ENCODE assay signal across 4 worm cellular contexts in the genomic region with DNA sequence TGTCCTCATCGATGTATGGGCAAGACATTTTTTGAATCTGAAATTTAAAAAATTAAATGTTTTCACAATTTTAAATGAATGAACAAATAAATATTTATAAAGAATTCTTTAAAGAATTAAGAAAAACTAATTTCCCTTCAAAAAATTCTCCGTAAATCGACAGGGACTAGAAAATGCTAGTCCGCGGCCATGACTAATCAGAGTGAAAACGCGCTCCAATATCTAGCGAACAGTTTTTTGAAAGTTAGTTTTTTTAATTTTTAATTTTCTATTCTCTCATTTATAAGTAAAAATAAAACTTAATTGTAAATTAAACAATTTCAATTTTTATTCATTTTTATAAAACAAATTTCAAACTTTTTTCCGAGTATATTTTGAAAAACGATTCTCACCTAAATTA.
TF ChIP-seq lines count a peak whose summit lies in the region.

No protein-coding gene starts in this region.

TF ChIP-seq in whole organism, L2 larva, 48 proteins besides CTCF, POLR2A, EP300 and RAD21:
- TF ChIP-seq gmeb-1 (tag; optimal IDR thresholded peaks at IDR 0.05; lab: Kevin White, UChicago), result peak; percentile 7
- TF ChIP-seq C34F6.9 (tag; optimal IDR thresholded peaks at IDR 0.05; lab: Kevin White, UChicago), result peak; percentile 51
- peak; percentile 27 for TF ChIP-seq crh-2 (tag; optimal IDR thresholded peaks at IDR 0.05; lab: Kevin White, UChicago)
- TF ChIP-seq unc-55 (GFP tag; optimal IDR thresholded peaks at IDR 0.05; lab: Kevin White, UChicago), result peak; percentile 79
- no peak for TF ChIP-seq nhr-129 (tag; optimal IDR thresholded peaks at IDR 0.05; lab: Kevin White, UChicago)
- TF ChIP-seq nhr-6 (tag; optimal IDR thresholded peaks at IDR 0.05; lab: Kevin White, UChicago), result no peak
- TF ChIP-seq lin-39 (tag; optimal IDR thresholded peaks at IDR 0.05; lab: Kevin White, UChicago), result no peak
- no peak for TF ChIP-seq ceh-82 (tag; optimal IDR thresholded peaks at IDR 0.05; lab: Kevin White, UChicago)
- peak in 1 of 2 experiments; percentile 65 for TF ChIP-seq lsy-2 (tag; optimal IDR thresholded peaks at IDR 0.05; lab: Kevin White, UChicago)
- peak; percentile 51 for TF ChIP-seq sma-9 (GFP tag; optimal IDR thresholded peaks at IDR 0.05; lab: Kevin White, UChicago)
- no peak for TF ChIP-seq sma-9 (tag; optimal IDR thresholded peaks at IDR 0.05; lab: Kevin White, UChicago)
- peak; percentile 72 for TF ChIP-seq lin-13 (GFP tag; optimal IDR thresholded peaks at IDR 0.05; lab: Kevin White, UChicago)
- TF ChIP-seq nhr-21 (tag; optimal IDR thresholded peaks at IDR 0.05; lab: Kevin White, UChicago), result no peak
- TF ChIP-seq fos-1 (tag; optimal IDR thresholded peaks at IDR 0.05; lab: Kevin White, UChicago), result peak; percentile 53
TF ChIP-seq in whole organism, L2 larva: peak in this region for 8.

TF ChIP-seq in whole organism, L4 larva, 104 proteins besides CTCF, POLR2A, EP300 and RAD21 (continues in another document):
- TF ChIP-seq spr-3 (GFP tag; optimal IDR thresholded peaks at IDR 0.05; lab: Kevin White, UChicago) (no peak), nhr-42 (GFP tag; IDR thresholded peaks at IDR 0.05; lab: Robert Waterston, UW) (no peak), tag-97 (GFP tag; IDR thresholded peaks at IDR 0.05; lab: Robert Waterston, UW) (no peak), lin-29 (GFP tag; IDR thresholded peaks at IDR 0.05; lab: Robert Waterston, UW) (no peak), gei-8 (GFP tag; optimal IDR thresholded peaks at IDR 0.05; lab: Kevin White, UChicago) (no peak), nhr-6 (tag; optimal IDR thresholded peaks at IDR 0.05; lab: Kevin White, UChicago) (peak; percentile 44), F37D6.2 (tag; optimal IDR thresholded peaks at IDR 0.05; lab: Kevin White, UChicago) (no peak), F49E8.2 (tag; optimal IDR thresholded peaks at IDR 0.05; lab: Kevin White, UChicago; ENCODE audit: borderline replicate concordance) (no peak), unc-62 (GFP tag; optimal IDR thresholded peaks at IDR 0.05 in 1 of 2; lab: Kevin White, UChicago) (no peak), unc-62 (tag; optimal IDR thresholded peaks at IDR 0.05; lab: Kevin White, UChicago) (no peak), Y105C5A.15 (GFP tag; IDR thresholded peaks at IDR 0.05; lab: Robert Waterston, UW) (no peak), nhr-25 (tag; optimal IDR thresholded peaks at IDR 0.05; lab: Kevin White, UChicago; ENCODE audit: borderline replicate concordance, insufficient read depth) (no peak), mdl-1 (tag; optimal IDR thresholded peaks at IDR 0.05; lab: Kevin White, UChicago) (no peak), jun-1 (tag; optimal IDR thresholded peaks at IDR 0.05; lab: Kevin White, UChicago) (no peak), lsy-2 (tag; optimal IDR thresholded peaks at IDR 0.05; lab: Kevin White, UChicago) (peak in 1 of 2 experiments; percentile 69), cey-2 (tag; optimal IDR thresholded peaks at IDR 0.05; lab: Kevin White, UChicago; ENCODE audit: borderline replicate concordance, insufficient read depth) (no peak), nhr-237 (tag; optimal IDR thresholded peaks at IDR 0.05; lab: Kevin White, UChicago) (no peak), aly-2 (tag; optimal IDR thresholded peaks at IDR 0.05; lab: Kevin White, UChicago) (no peak), snpc-1.2 (GFP tag; IDR thresholded peaks at IDR 0.05; lab: Robert Waterston, UW) (0 out of 2 replicates have a peak, but pooled peaks have one; percentile 41), nhr-111 (GFP tag; optimal IDR thresholded peaks at IDR 0.05; lab: Kevin White, UChicago) (no peak), attf-4 (tag; optimal IDR thresholded peaks at IDR 0.05; lab: Kevin White, UChicago) (no peak), hmg-1.1 (GFP tag; IDR thresholded peaks at IDR 0.05; lab: Robert Waterston, UW) (no peak), zip-11 (GFP tag; IDR thresholded peaks at IDR 0.05; lab: Robert Waterston, UW) (no peak), nhr-102 (tag; optimal IDR thresholded peaks at IDR 0.05; lab: Kevin White, UChicago) (no peak), ama-1 (optimal IDR thresholded peaks at IDR 0.05; lab: Kevin White, UChicago) (no peak)

TF ChIP-seq in whole organism, late embryonic, 69 proteins besides CTCF, POLR2A, EP300 and RAD21:
- TF ChIP-seq zip-5 (tag; optimal IDR thresholded peaks at IDR 0.05; lab: Kevin White, UChicago) (peak; percentile 66), pax-1 (tag; optimal IDR thresholded peaks at IDR 0.05; lab: Kevin White, UChicago) (no peak), ceh-31 (tag; optimal IDR thresholded peaks at IDR 0.05; lab: Kevin White, UChicago) (peak; percentile 12), ceh-2 (tag; optimal IDR thresholded peaks at IDR 0.05; lab: Kevin White, UChicago) (peak; percentile 36), ets-4 (tag; optimal IDR thresholded peaks at IDR 0.05; lab: Kevin White, UChicago) (peak; percentile 44), C08G9.2 (tag; optimal IDR thresholded peaks at IDR 0.05; lab: Kevin White, UChicago) (peak; percentile 55)

TF ChIP-seq in whole organism, mixed stage, embryonic, 35 proteins besides CTCF, POLR2A, EP300 and RAD21:
- TF ChIP-seq pha-4 (tag; optimal IDR thresholded peaks at IDR 0.05; lab: Kevin White, UChicago), result no peak
- peak; percentile 8 for TF ChIP-seq mep-1 (tag; optimal IDR thresholded peaks at IDR 0.05; lab: Kevin White, UChicago)
- TF ChIP-seq sptf-1 (tag; optimal IDR thresholded peaks at IDR 0.05; lab: Kevin White, UChicago), result peak; percentile 24
- TF ChIP-seq snpc-4 (tag; optimal IDR thresholded peaks at IDR 0.05; lab: Kevin White, UChicago), result no peak
- TF ChIP-seq hlh-1 (tag; optimal IDR thresholded peaks at IDR 0.05; lab: Kevin White, UChicago), result no peak
- peak; percentile 10 for TF ChIP-seq ces-1 (GFP tag; optimal IDR thresholded peaks at IDR 0.05; lab: Kevin White, UChicago)
- peak; percentile 6 for TF ChIP-seq lsy-2 (tag; optimal IDR thresholded peaks at IDR 0.05; lab: Kevin White, UChicago)
